Worm (Caenorhabditis elegans) whole organism, L3 larva: ENCODE data around the gene try-11.

Source experiments
- ZK546.5 ChIP-seq: sonication (generic microtip); optimal IDR thresholded peaks from 2 replicates; lab custom pipeline; 2017; ENCODE audit warnings: missing biosample characterization, missing genetic modification characterization
- ama-1 ChIP-seq: fragments of 150-350 bp; optimal IDR thresholded peaks from 2 replicates; lab custom pipeline; 2018
- ceh-9 ChIP-seq: sonication (generic microtip); optimal IDR thresholded peaks from 2 replicates; lab custom pipeline; 2018; ENCODE audit warnings: missing biosample characterization, missing genetic modification characterization
- daf-12 ChIP-seq: fragments of 150-350 bp; optimal IDR thresholded peaks from 2 replicates; lab custom pipeline; 2014; ENCODE audit warnings: missing biosample characterization, missing genetic modification reagents, missing genetic modification characterization
- egl-27 ChIP-seq: sonication (generic microtip); optimal IDR thresholded peaks from 4 replicates; lab custom pipeline; 2017; ENCODE audit warnings: missing biosample characterization, missing genetic modification reagents, missing genetic modification characterization
- elt-1 ChIP-seq: fragments of 150-350 bp; optimal IDR thresholded peaks from 2 replicates; lab custom pipeline; 2014; ENCODE audit warnings: missing biosample characterization, missing genetic modification characterization
- elt-2 ChIP-seq: sonication (generic microtip); optimal IDR thresholded peaks from 2 replicates; lab custom pipeline; 2016; ENCODE audit warnings: missing genetic modification reagents, mild to moderate bottlenecking, missing genetic modification characterization, missing compliant biosample characterization
- elt-3 ChIP-seq, 3 experiments: fragments of 150-350 bp in 1 of 3; sonication (generic microtip) in 2 of 3; optimal IDR thresholded peaks; 2 replicates in 2 of 3; 4 replicates in 1 of 3; lab custom pipeline; 2014 to 2017; ENCODE audit warnings: missing biosample characterization in 3 of 3, missing genetic modification characterization in 3 of 3
- eor-1 ChIP-seq, 2 experiments: fragments of 150-350 bp; optimal IDR thresholded peaks; 2 replicates each; lab custom pipeline; 2014 to 2018; ENCODE audit warnings: missing biosample characterization in 2 of 2, missing genetic modification characterization in 2 of 2
- fkh-2 ChIP-seq: fragments of 150-350 bp; optimal IDR thresholded peaks from 2 replicates; lab custom pipeline; 2014; ENCODE audit warnings: missing biosample characterization, missing genetic modification reagents, missing genetic modification characterization
- jun-1 ChIP-seq: fragments of 150-350 bp; optimal IDR thresholded peaks from 2 replicates; lab custom pipeline; 2014; ENCODE audit warnings: missing biosample characterization, missing genetic modification reagents, missing genetic modification characterization
- lsy-12 ChIP-seq: sonication (generic microtip); optimal IDR thresholded peaks from 2 replicates; lab custom pipeline; 2016; ENCODE audit warnings: mild to moderate bottlenecking, missing genetic modification characterization, missing compliant biosample characterization
- mml-1 ChIP-seq: fragments of 150-350 bp; sonication (generic microtip); optimal IDR thresholded peaks from 3 replicates; lab custom pipeline; 2014; ENCODE audit warnings: missing biosample characterization, missing genetic modification characterization
- nhr-11 ChIP-seq: fragments of 150-350 bp; optimal IDR thresholded peaks from 2 replicates; lab custom pipeline; 2014; ENCODE audit warnings: missing biosample characterization, missing genetic modification characterization
- nhr-12 ChIP-seq: fragments of 150-350 bp; optimal IDR thresholded peaks from 2 replicates; lab custom pipeline; 2014; ENCODE audit warnings: missing biosample characterization, missing genetic modification characterization
- nhr-23 ChIP-seq: fragments of 150-350 bp; optimal IDR thresholded peaks from 2 replicates; lab custom pipeline; 2014; ENCODE audit warnings: missing biosample characterization, missing genetic modification reagents, missing genetic modification characterization
- nhr-237 ChIP-seq: fragments of 150-350 bp; optimal IDR thresholded peaks from 2 replicates; lab custom pipeline; 2014; ENCODE audit warnings: missing biosample characterization, missing genetic modification characterization
- nhr-25 ChIP-seq: sonication (generic microtip); optimal IDR thresholded peaks from 2 replicates; lab custom pipeline; 2017; ENCODE audit warnings: missing biosample characterization, missing genetic modification characterization
- nhr-28 ChIP-seq: fragments of 150-350 bp; optimal IDR thresholded peaks from 2 replicates; lab custom pipeline; 2014; ENCODE audit warnings: missing biosample characterization, missing genetic modification characterization
- nhr-43 ChIP-seq: sonication (generic microtip); optimal IDR thresholded peaks from 2 replicates; lab custom pipeline; 2016; ENCODE audit warnings: mild to moderate bottlenecking, missing genetic modification characterization, missing compliant biosample characterization; ENCODE audit not compliant: poor library complexity, severe bottlenecking
- nhr-67 ChIP-seq: fragments of 150-350 bp; optimal IDR thresholded peaks from 2 replicates; lab custom pipeline; 2014; ENCODE audit warnings: missing biosample characterization, missing genetic modification characterization
- nhr-76 ChIP-seq: fragments of 150-350 bp; sonication (generic microtip); optimal IDR thresholded peaks from 5 replicates; lab custom pipeline; 2014; ENCODE audit warnings: missing biosample characterization, missing genetic modification characterization
- nhr-77 ChIP-seq: fragments of 150-350 bp; optimal IDR thresholded peaks from 2 replicates; lab custom pipeline; 2014; ENCODE audit warnings: missing biosample characterization, missing genetic modification characterization
- pha-4 ChIP-seq: fragments of 150-350 bp; optimal IDR thresholded peaks from 2 replicates; lab custom pipeline; 2014; ENCODE audit warnings: missing biosample characterization, missing genetic modification reagents, missing genetic modification characterization
- pqm-1 ChIP-seq: fragments of 150-350 bp; optimal IDR thresholded peaks from 2 replicates; lab custom pipeline; 2017; ENCODE audit warnings: missing biosample characterization, missing genetic modification characterization, inconsistent platforms
- sea-2 ChIP-seq: fragments of 150-350 bp; sonication (generic microtip); optimal IDR thresholded peaks from 4 replicates; lab custom pipeline; 2014; ENCODE audit warnings: missing biosample characterization, missing genetic modification reagents, missing genetic modification characterization
- skn-1 ChIP-seq: fragments of 150-350 bp; optimal IDR thresholded peaks from 2 replicates; lab custom pipeline; 2014; ENCODE audit warnings: missing biosample characterization, missing genetic modification characterization
- tbx-2 ChIP-seq: sonication (generic microtip); optimal IDR thresholded peaks from 2 replicates; lab custom pipeline; 2016; ENCODE audit warnings: mild to moderate bottlenecking, missing genetic modification characterization, missing compliant biosample characterization
- unc-62 ChIP-seq: fragments of 150-350 bp; sonication (generic microtip); optimal IDR thresholded peaks from 4 replicates; lab custom pipeline; 2014; ENCODE audit warnings: missing biosample characterization, missing genetic modification reagents, missing genetic modification characterization
- zag-1 ChIP-seq: fragments of 150-350 bp; optimal IDR thresholded peaks from 2 replicates; lab custom pipeline; 2014; ENCODE audit warnings: missing biosample characterization, missing genetic modification characterization

Gene try-11

DNA sequence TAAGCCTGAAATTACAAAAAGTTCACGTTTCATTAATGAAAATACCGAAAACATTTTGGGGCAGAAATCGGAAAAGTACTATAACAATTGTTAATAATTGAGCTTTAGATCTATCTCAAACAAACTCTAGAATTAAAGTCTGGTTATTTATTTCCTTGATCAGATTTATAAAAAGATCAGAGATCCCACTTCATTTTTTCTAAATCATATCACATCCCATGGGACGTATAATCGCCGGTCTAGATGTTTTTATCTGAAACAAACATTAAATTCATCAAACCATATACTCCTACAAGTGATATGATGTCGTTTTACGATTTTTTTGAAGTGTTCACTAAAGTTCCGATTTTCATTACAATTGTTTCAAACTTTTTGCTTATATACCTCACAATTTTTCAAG is 39.8 kb upstream of the try-11 start, which contains the start of gene str-41:
str-41 (plus strand) TSS at position 301 of the 400 bp plus-strand sequence.
- TF ChIP-seq ama-1 (no peak), pqm-1 (tag; lab: Kevin White, UChicago) (no peak), mml-1 (tag; lab: Kevin White, UChicago) (no peak), nhr-11 (tag; lab: Kevin White, UChicago) (no peak), nhr-23 (no peak), eor-1 (tag; optimal IDR thresholded peaks at IDR 0.05; lab: Kevin White, UChicago) (no peak), elt-1 (tag; lab: Kevin White, UChicago) (no peak), sea-2 (no peak), nhr-12 (tag; lab: Kevin White, UChicago) (no peak), nhr-67 (tag; lab: Kevin White, UChicago) (no peak)

DNA sequence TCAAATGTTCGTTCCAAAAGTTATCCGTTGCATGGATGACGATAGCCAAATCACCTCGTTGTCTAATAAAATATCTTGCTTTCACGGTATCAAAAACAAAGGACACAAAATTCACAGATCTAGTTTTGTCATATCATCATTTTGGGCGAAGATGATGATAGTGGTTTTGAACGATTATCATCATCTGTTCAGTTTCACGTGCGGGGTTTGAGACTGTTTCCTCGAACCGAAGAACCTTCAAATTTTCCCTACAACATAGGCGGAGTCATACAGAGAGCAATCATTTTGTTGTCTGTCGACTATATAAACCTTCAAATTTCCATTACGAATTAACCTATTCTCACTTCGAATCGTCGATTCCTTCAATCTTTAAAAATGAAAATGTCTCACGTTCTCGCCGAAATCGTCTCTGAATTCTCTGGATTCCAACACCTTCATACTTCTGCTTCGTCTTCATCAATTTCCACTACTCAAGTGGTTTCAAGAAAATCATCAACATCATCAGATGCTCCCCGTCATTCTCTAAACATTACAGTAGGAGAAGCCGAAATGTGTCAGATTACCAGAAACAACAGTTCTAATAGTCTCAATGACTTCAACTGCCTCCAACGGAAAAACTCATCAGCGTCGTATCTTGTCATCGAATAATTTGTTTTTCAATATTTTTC is 38.3 kb upstream of the try-11 start, which contains the start of gene F18E3.11:
F18E3.11 (plus strand) TSS at position 376 of the 668 bp plus-strand sequence.
- no peak for TF ChIP-seq ZK546.5 (tag; lab: Kevin White, UChicago)
- TF ChIP-seq elt-3 (tag; optimal IDR thresholded peaks at IDR 0.05; lab: Kevin White, UChicago): peak in 1 of 3 experiments; percentile 23
- TF ChIP-seq nhr-43 (tag; lab: Kevin White, UChicago): peak; percentile 84
- peak; percentile 71 for TF ChIP-seq skn-1
- peak; percentile 71 for TF ChIP-seq nhr-23
- peak; percentile 71 for TF ChIP-seq nhr-25 (tag; lab: Kevin White, UChicago)
- no peak for TF ChIP-seq elt-1 (tag; lab: Kevin White, UChicago)
- TF ChIP-seq ama-1: peak; percentile 84

DNA sequence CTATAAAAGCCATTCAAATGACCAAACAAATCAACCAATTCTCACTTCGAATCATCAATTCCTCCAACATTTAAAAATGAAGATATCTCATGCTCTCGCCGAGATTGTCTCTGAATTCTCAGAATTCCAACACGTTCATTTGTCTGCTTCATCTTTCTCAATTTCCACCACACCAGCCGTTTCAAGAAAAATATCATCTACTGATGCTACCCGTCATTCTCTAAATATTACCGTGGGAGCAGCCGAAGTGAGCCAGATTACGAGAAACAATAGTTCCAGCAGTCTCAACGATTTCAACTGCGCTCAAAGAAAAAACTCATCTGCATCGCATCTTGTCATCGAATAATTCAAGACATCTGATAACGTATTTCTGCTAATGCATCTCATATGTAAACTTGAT is 36.6 kb upstream of the try-11 start, which contains the start of gene F18E3.12:
F18E3.12 (plus strand) TSS at position 77 of the 400 bp plus-strand sequence.
- peak; percentile 83 for TF ChIP-seq ama-1
- TF ChIP-seq nhr-28: no peak

- TF ChIP-seq elt-3 (tag; optimal IDR thresholded peaks at IDR 0.05; lab: Kevin White, UChicago) (peak; percentile 33 to 44 (median 38)), ama-1 (peak; percentile 93), jun-1 (peak; percentile 37), pqm-1 (tag; lab: Kevin White, UChicago) (no peak), nhr-67 (tag; lab: Kevin White, UChicago) (no peak), pha-4 (no peak), tbx-2 (tag; lab: Kevin White, UChicago) (peak; percentile 34), daf-12 (tag; lab: Kevin White, UChicago) (no peak), nhr-237 (tag; lab: Kevin White, UChicago) (no peak), elt-2 (tag; lab: Kevin White, UChicago) (no peak), nhr-25 (tag; lab: Kevin White, UChicago) (peak; percentile 92), unc-62 (GFP tag; lab: Kevin White, UChicago) (no peak), egl-27 (tag; lab: Kevin White, UChicago) (peak; percentile 22), mml-1 (tag; lab: Kevin White, UChicago) (no peak), elt-1 (tag; lab: Kevin White, UChicago) (no peak), nhr-43 (tag; lab: Kevin White, UChicago) (peak; percentile 93), lsy-12 (tag; lab: Kevin White, UChicago) (peak; percentile 7), nhr-23 (peak; percentile 85), nhr-76 (tag; lab: Kevin White, UChicago) (no peak)
Measured at ce11 chrV:7415780-7416428, 35.6 kb upstream of the try-11 start, which contains the start of gene F18E3.13. F18E3.13 (plus strand) TSS chrV:7416164.

- TF ChIP-seq ceh-9 (tag; lab: Kevin White, UChicago) (no peak), ama-1 (peak; percentile 57), elt-2 (tag; lab: Kevin White, UChicago) (no peak), nhr-43 (tag; lab: Kevin White, UChicago) (peak; percentile 20), nhr-23 (peak; percentile 7), ZK546.5 (tag; lab: Kevin White, UChicago) (no peak), zag-1 (tag; lab: Kevin White, UChicago) (no peak), nhr-77 (tag; lab: Kevin White, UChicago) (no peak), tbx-2 (tag; lab: Kevin White, UChicago) (no peak), fkh-2 (tag; lab: Kevin White, UChicago) (no peak), mml-1 (tag; lab: Kevin White, UChicago) (no peak)
Measured at ce11 chrV:7416569-7416968, 35.0 kb upstream of the try-11 start.
